Worm (Caenorhabditis elegans) whole organism, L1 larva: ENCODE measurements around the gene M01F1.4.

Source experiments
- C04F5.9 ChIP-seq: sonication (generic microtip); optimal IDR thresholded peaks from 2 replicates; lab custom pipeline; 2016; ENCODE audit warnings: missing genetic modification characterization, missing compliant biosample characterization
- C16A3.4 ChIP-seq: fragments of 150-350 bp; optimal IDR thresholded peaks from 2 replicates; lab custom pipeline; 2014; ENCODE audit warnings: missing biosample characterization, missing genetic modification characterization
- F16B12.6 ChIP-seq: fragments of 150-350 bp; optimal IDR thresholded peaks from 2 replicates; lab custom pipeline; 2014; ENCODE audit warnings: missing biosample characterization, missing genetic modification characterization
- alr-1 ChIP-seq: fragments of 200-800 bp; sonication (Bioruptor generic); optimal IDR thresholded peaks from 2 replicates; lab custom pipeline; 2018; ENCODE audit warnings: borderline replicate concordance, mild to moderate bottlenecking, missing genetic modification characterization, missing compliant biosample characterization
- ama-1 ChIP-seq: fragments of 150-350 bp; optimal IDR thresholded peaks from 2 replicates; lab custom pipeline; 2014
- ceh-63 ChIP-seq: fragments of 200-800 bp; sonication (Bioruptor generic); optimal IDR thresholded peaks from 2 replicates; lab custom pipeline; 2018; ENCODE audit warnings: mild to moderate bottlenecking, missing genetic modification characterization, missing compliant biosample characterization
- ceh-8 ChIP-seq: fragments of 200-800 bp; sonication (Bioruptor generic); optimal IDR thresholded peaks from 2 replicates; lab custom pipeline; 2018; ENCODE audit warnings: mild to moderate bottlenecking, missing genetic modification characterization, moderate library complexity, missing compliant biosample characterization
- ces-1 ChIP-seq: fragments of 150-350 bp; optimal IDR thresholded peaks from 2 replicates; lab custom pipeline; 2014; ENCODE audit warnings: missing biosample characterization, missing genetic modification reagents, missing genetic modification characterization
- dpl-1 ChIP-seq, 3 experiments: fragments of 150-350 bp in 2 of 3; sonication (generic microtip) in 1 of 3; optimal IDR thresholded peaks; 2 replicates each; lab custom pipeline; 2014 to 2017; ENCODE audit warnings: missing biosample characterization in 3 of 3, missing genetic modification characterization in 3 of 3, missing genetic modification reagents in 3 of 3
- efl-1 ChIP-seq, 4 experiments: fragments of 150-350 bp; optimal IDR thresholded peaks in 3 of 4; peaks in 1 of 4; 1 replicate in 1 of 4; 2 replicates in 3 of 4; lab custom pipeline; 2014; ENCODE audit warnings: missing biosample characterization in 2 of 4, missing genetic modification characterization in 2 of 4, missing genetic modification reagents in 2 of 4
- efl-3 ChIP-seq: fragments of 200-800 bp; sonication (Bioruptor generic); optimal IDR thresholded peaks from 2 replicates; lab custom pipeline; 2018; ENCODE audit warnings: mild to moderate bottlenecking, missing genetic modification characterization, missing compliant biosample characterization
- egl-27 ChIP-seq, 2 experiments: fragments of 150-350 bp in 1 of 2; sonication (generic microtip); optimal IDR thresholded peaks; 3 replicates each; lab custom pipeline; 2017 to 2018; ENCODE audit warnings: missing biosample characterization in 2 of 2, missing genetic modification characterization in 2 of 2, missing genetic modification reagents in 2 of 2
- elt-2 ChIP-seq: sonication (generic microtip); optimal IDR thresholded peaks from 2 replicates; lab custom pipeline; 2016; ENCODE audit warnings: missing genetic modification characterization, mild to moderate bottlenecking, inconsistent platforms, missing compliant biosample characterization, missing genetic modification reagents
- elt-3 ChIP-seq, 6 experiments: fragments of 150-350 bp in 1 of 6; sonication (generic microtip); optimal IDR thresholded peaks; 2 replicates each; lab custom pipeline; 2017 to 2018; ENCODE audit warnings: missing biosample characterization in 6 of 6, missing genetic modification characterization in 6 of 6, inconsistent platforms in 1 of 6
- ets-5 ChIP-seq: fragments of 200-800 bp; sonication (Bioruptor generic); IDR thresholded peaks from 2 replicates; pipeline ENCODE4 v1.3.6; 2022; ENCODE audit warnings: missing genetic modification characterization, missing compliant biosample characterization
- fkh-8 ChIP-seq: sonication (generic microtip); optimal IDR thresholded peaks from 2 replicates; lab custom pipeline; 2016; ENCODE audit warnings: mild to moderate bottlenecking, missing genetic modification characterization, missing compliant biosample characterization
- grh-1 ChIP-seq: fragments of 200-800 bp; sonication (Bioruptor generic); IDR thresholded peaks from 2 replicates; pipeline ENCODE4 v1.3.6; 2022; ENCODE audit warnings: missing genetic modification reagents, missing genetic modification characterization, missing compliant biosample characterization
- hlh-4 ChIP-seq: sonication (generic microtip); optimal IDR thresholded peaks from 2 replicates; lab custom pipeline; 2016; ENCODE audit warnings: mild to moderate bottlenecking, missing genetic modification characterization, missing compliant biosample characterization
- irx-1 ChIP-seq: sonication (generic microtip); optimal IDR thresholded peaks from 2 replicates; lab custom pipeline; 2016; ENCODE audit warnings: missing genetic modification characterization, missing compliant biosample characterization
- isw-1 ChIP-seq: fragments of 200-800 bp; sonication (Bioruptor generic); IDR thresholded peaks from 2 replicates; pipeline ENCODE4 v1.3.6; 2022; ENCODE audit warnings: missing genetic modification characterization, missing compliant biosample characterization
- lin-13 ChIP-seq: fragments of 150-350 bp; optimal IDR thresholded peaks from 2 replicates; lab custom pipeline; 2014; ENCODE audit warnings: missing biosample characterization, missing genetic modification reagents, missing genetic modification characterization
- lin-15B ChIP-seq: fragments of 150-350 bp; sonication (generic microtip); optimal IDR thresholded peaks from 3 replicates; lab custom pipeline; 2014; ENCODE audit warnings: missing biosample characterization, missing genetic modification characterization
- lin-35 ChIP-seq, 2 experiments: fragments of 150-350 bp; optimal IDR thresholded peaks; 2 replicates each; lab custom pipeline; 2014; ENCODE audit warnings: missing biosample characterization in 2 of 2, missing genetic modification characterization in 2 of 2, missing genetic modification reagents in 2 of 2
- lin-39 ChIP-seq: fragments of 150-350 bp; optimal IDR thresholded peaks from 2 replicates; lab custom pipeline; 2014; ENCODE audit warnings: missing biosample characterization, missing genetic modification reagents, missing genetic modification characterization
- lir-3 ChIP-seq: sonication (generic microtip); optimal IDR thresholded peaks from 2 replicates; lab custom pipeline; 2016; ENCODE audit warnings: mild to moderate bottlenecking, missing genetic modification characterization, moderate library complexity, missing compliant biosample characterization; ENCODE audit not compliant: poor library complexity
- lsy-2 ChIP-seq, 2 experiments: fragments of 150-350 bp; optimal IDR thresholded peaks; 2 replicates each; lab custom pipeline; 2014; ENCODE audit warnings: missing biosample characterization in 2 of 2, missing genetic modification characterization in 2 of 2
- mdl-1 ChIP-seq, 2 experiments: fragments of 150-350 bp; optimal IDR thresholded peaks; 2 replicates each; lab custom pipeline; 2014 to 2017; ENCODE audit warnings: missing biosample characterization in 2 of 2, missing genetic modification characterization in 2 of 2, inconsistent platforms in 1 of 2
- mef-2 ChIP-seq: fragments of 150-350 bp; optimal IDR thresholded peaks from 2 replicates; lab custom pipeline; 2014; ENCODE audit warnings: missing biosample characterization, missing genetic modification characterization
- nhr-11 ChIP-seq: fragments of 150-350 bp; optimal IDR thresholded peaks from 2 replicates; lab custom pipeline; 2014; ENCODE audit warnings: missing biosample characterization, missing genetic modification characterization
- nhr-19 ChIP-seq: fragments of 200-800 bp; sonication (Bioruptor generic); conservative IDR thresholded peaks from 2 replicates; pipeline ENCODE4 v1.3.6; 2022; ENCODE audit warnings: missing genetic modification characterization, missing compliant biosample characterization
- nhr-20 ChIP-seq: sonication (generic microtip); optimal IDR thresholded peaks from 2 replicates; lab custom pipeline; 2016; ENCODE audit warnings: mild to moderate bottlenecking, missing genetic modification characterization, missing compliant biosample characterization
- nhr-28 ChIP-seq: fragments of 150-350 bp; optimal IDR thresholded peaks from 2 replicates; lab custom pipeline; 2014; ENCODE audit warnings: missing biosample characterization, missing genetic modification characterization
- nhr-47 ChIP-seq: sonication (generic microtip); optimal IDR thresholded peaks from 2 replicates; lab custom pipeline; 2016; ENCODE audit warnings: mild to moderate bottlenecking, missing genetic modification characterization, moderate library complexity, missing compliant biosample characterization
- nhr-71 ChIP-seq: sonication (generic microtip); optimal IDR thresholded peaks from 2 replicates; lab custom pipeline; 2016; ENCODE audit warnings: mild to moderate bottlenecking, missing genetic modification characterization, moderate library complexity, missing compliant biosample characterization
- nhr-76 ChIP-seq: sonication (generic microtip); optimal IDR thresholded peaks from 2 replicates; lab custom pipeline; 2017; ENCODE audit warnings: missing biosample characterization, missing genetic modification characterization
- nhr-77 ChIP-seq: fragments of 150-350 bp; optimal IDR thresholded peaks from 2 replicates; lab custom pipeline; 2014; ENCODE audit warnings: missing biosample characterization, missing genetic modification characterization
- nhr-90 ChIP-seq: sonication (generic microtip); optimal IDR thresholded peaks from 2 replicates; lab custom pipeline; 2016; ENCODE audit warnings: mild to moderate bottlenecking, missing genetic modification characterization, missing compliant biosample characterization; ENCODE audit not compliant: poor library complexity
- pax-3 ChIP-seq: fragments of 200-800 bp; sonication (Bioruptor generic); optimal IDR thresholded peaks from 2 replicates; lab custom pipeline; 2018; ENCODE audit warnings: mild to moderate bottlenecking, missing genetic modification characterization, moderate library complexity, missing compliant biosample characterization
- pqm-1 ChIP-seq: sonication (generic microtip); optimal IDR thresholded peaks from 3 replicates; lab custom pipeline; 2017; ENCODE audit warnings: missing biosample characterization, missing genetic modification characterization
- rnt-1 ChIP-seq: sonication (generic microtip); optimal IDR thresholded peaks from 2 replicates; lab custom pipeline; 2016; ENCODE audit warnings: mild to moderate bottlenecking, missing genetic modification characterization, moderate library complexity, missing compliant biosample characterization
- skn-1 ChIP-seq: fragments of 150-350 bp; optimal IDR thresholded peaks from 2 replicates; lab custom pipeline; 2014; ENCODE audit warnings: missing biosample characterization, missing genetic modification characterization
- snpc-4 ChIP-seq: fragments of 150-350 bp; optimal IDR thresholded peaks from 2 replicates; lab custom pipeline; 2014; ENCODE audit warnings: missing biosample characterization, missing genetic modification characterization
- sox-4 ChIP-seq: sonication (generic microtip); optimal IDR thresholded peaks from 2 replicates; lab custom pipeline; 2016; ENCODE audit warnings: missing genetic modification characterization, missing compliant biosample characterization
- sptf-1 ChIP-seq: fragments of 150-350 bp; optimal IDR thresholded peaks from 2 replicates; lab custom pipeline; 2014; ENCODE audit warnings: missing biosample characterization, missing genetic modification characterization
- swsn-7 ChIP-seq: sonication (generic microtip); optimal IDR thresholded peaks from 2 replicates; lab custom pipeline; 2016; ENCODE audit warnings: missing genetic modification characterization, missing compliant biosample characterization
- unc-130 ChIP-seq: fragments of 150-350 bp; optimal IDR thresholded peaks from 2 replicates; lab custom pipeline; 2017; ENCODE audit warnings: missing biosample characterization, missing genetic modification characterization, inconsistent platforms
- unc-30 ChIP-seq: sonication (generic microtip); optimal IDR thresholded peaks from 2 replicates; lab custom pipeline; 2017; ENCODE audit warnings: missing biosample characterization, missing genetic modification characterization
- unc-62 ChIP-seq: fragments of 150-350 bp; optimal IDR thresholded peaks from 2 replicates; lab custom pipeline; 2014; ENCODE audit warnings: missing biosample characterization, missing genetic modification reagents, missing genetic modification characterization
- unc-86 ChIP-seq: sonication (generic microtip); optimal IDR thresholded peaks from 2 replicates; lab custom pipeline; 2016; ENCODE audit warnings: missing genetic modification characterization, missing compliant biosample characterization
- unc-98 ChIP-seq: fragments of 200-800 bp; sonication (Bioruptor generic); IDR thresholded peaks from 2 replicates; pipeline ENCODE4 v1.3.6; 2022; ENCODE audit warnings: missing genetic modification characterization, missing compliant biosample characterization
- vab-15 ChIP-seq: sonication (generic microtip); optimal IDR thresholded peaks from 2 replicates; lab custom pipeline; 2017; ENCODE audit warnings: missing genotype, mild to moderate bottlenecking, missing genetic modification characterization, missing compliant biosample characterization
- xbp-1 ChIP-seq: sonication (generic microtip); optimal IDR thresholded peaks from 2 replicates; lab custom pipeline; 2016; ENCODE audit warnings: missing genetic modification characterization, missing compliant biosample characterization
- zag-1 ChIP-seq: fragments of 150-350 bp; optimal IDR thresholded peaks from 2 replicates; lab custom pipeline; 2014; ENCODE audit warnings: missing biosample characterization, missing genetic modification characterization

Gene M01F1.4

ce11 chrIII:3476245-3476644 lies 33.6 kb downstream of the M01F1.4 start (continued):
- TF ChIP-seq swsn-7 (tag; lab: Kevin White, UChicago) (peak; percentile 40), unc-62 (GFP tag; lab: Kevin White, UChicago) (no peak), C04F5.9 (tag; lab: Kevin White, UChicago) (peak; percentile 27), elt-3 (tag; optimal IDR thresholded peaks at IDR 0.05; lab: Kevin White, UChicago) (no peak), mef-2 (no peak), zag-1 (tag; lab: Kevin White, UChicago) (no peak), C16A3.4 (tag; lab: Kevin White, UChicago) (no peak), grh-1 (GFP tag; lab: Robert Waterston, UW) (no peak), ceh-63 (GFP tag; lab: Kevin White, UChicago) (peak; percentile 82), unc-130 (tag; lab: Kevin White, UChicago) (no peak), F16B12.6 (tag; lab: Kevin White, UChicago) (no peak), vab-15 (peak; percentile 11), efl-3 (GFP tag; lab: Kevin White, UChicago) (peak; percentile 22), skn-1 (tag; lab: Kevin White, UChicago) (no peak), nhr-71 (peak; percentile 69), alr-1 (no peak), nhr-77 (no peak), irx-1 (tag; lab: Kevin White, UChicago) (peak; percentile 31), lin-39 (no peak), sox-4 (tag; lab: Kevin White, UChicago) (peak; percentile 76), unc-86 (tag; lab: Kevin White, UChicago) (peak; percentile 54), nhr-20 (tag; lab: Kevin White, UChicago) (peak; percentile 59), fkh-8 (tag; lab: Kevin White, UChicago) (peak; percentile 75), rnt-1 (tag; lab: Kevin White, UChicago) (peak; percentile 24), ces-1 (GFP tag; lab: Kevin White, UChicago) (no peak), ceh-8 (no peak), xbp-1 (peak; percentile 60), sptf-1 (tag; lab: Kevin White, UChicago) (no peak), lin-35 (GFP tag; optimal IDR thresholded peaks at IDR 0.05; lab: Kevin White, UChicago) (peak in 1 of 2 experiments; percentile 11), nhr-47 (tag; lab: Kevin White, UChicago) (peak; percentile 77), pqm-1 (tag; lab: Kevin White, UChicago) (no peak), ets-5 (GFP tag; lab: Robert Waterston, UW) (no peak), pax-3 (tag; lab: Kevin White, UChicago) (peak; percentile 96), elt-2 (tag; lab: Kevin White, UChicago) (peak; percentile 21), lin-13 (GFP tag; lab: Kevin White, UChicago) (no peak), nhr-28 (no peak), isw-1 (GFP tag; lab: Robert Waterston, UW) (peak; percentile 78), efl-1 (optimal IDR thresholded peaks at IDR 0.05; lab: Kevin White, UChicago) (peak; percentile 14 to 23), efl-1 (GFP tag; optimal IDR thresholded peaks at IDR 0.05 in 1 of 2; lab: Kevin White, UChicago) (peak; percentile 14 to 91), mdl-1 (tag; optimal IDR thresholded peaks at IDR 0.05; lab: Kevin White, UChicago) (no peak), snpc-4 (tag; lab: Kevin White, UChicago) (no peak), unc-30 (tag; lab: Kevin White, UChicago) (no peak), nhr-11 (tag; lab: Kevin White, UChicago) (no peak), hlh-4 (tag; lab: Kevin White, UChicago) (no peak), lir-3 (tag; lab: Kevin White, UChicago) (peak; percentile 82), nhr-90 (peak; percentile 86), ama-1 (no peak), lsy-2 (tag; optimal IDR thresholded peaks at IDR 0.05; lab: Kevin White, UChicago) (peak in 1 of 2 experiments; percentile 50), lin-15B (tag; lab: Kevin White, UChicago) (no peak), unc-98 (GFP tag; lab: Robert Waterston, UW) (peak; percentile 99), nhr-76 (tag; lab: Kevin White, UChicago) (no peak), dpl-1 (GFP tag; optimal IDR thresholded peaks at IDR 0.05; lab: Kevin White, UChicago) (no peak), nhr-19 (GFP tag; lab: Robert Waterston, UW) (peak; percentile 47), egl-27 (tag; optimal IDR thresholded peaks at IDR 0.05; lab: Kevin White, UChicago) (no peak)
